Worm (Caenorhabditis elegans): ENCODE measurements around the gene C14B9.10.

C14B9.10 gene

DNA sequence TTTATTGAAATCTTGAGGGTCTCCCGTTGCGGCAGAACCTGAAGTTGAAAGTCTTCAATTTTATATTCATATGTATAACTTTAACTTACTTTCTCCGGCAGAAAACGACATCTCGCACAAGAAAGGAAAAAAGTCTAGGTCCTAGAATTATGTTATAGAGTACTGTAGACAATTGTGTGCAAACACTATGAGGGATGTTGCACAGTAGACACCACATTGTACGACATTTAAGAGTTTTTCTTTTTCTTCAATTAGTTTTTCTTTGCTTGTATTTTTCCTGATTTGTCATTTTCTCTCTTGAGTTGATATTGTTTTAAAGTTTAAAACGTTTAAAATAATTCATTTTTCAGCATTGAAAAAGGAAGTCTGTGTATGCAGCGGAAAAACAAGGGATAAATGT lies 45.3 kb upstream of the C14B9.10 start, which contains the start of the genes K06H7.7 and grp-1 (continued):
- peak; percentile 28 for TF ChIP-seq lin-13 (GFP tag; optimal IDR thresholded peaks at IDR 0.05)

DNA sequence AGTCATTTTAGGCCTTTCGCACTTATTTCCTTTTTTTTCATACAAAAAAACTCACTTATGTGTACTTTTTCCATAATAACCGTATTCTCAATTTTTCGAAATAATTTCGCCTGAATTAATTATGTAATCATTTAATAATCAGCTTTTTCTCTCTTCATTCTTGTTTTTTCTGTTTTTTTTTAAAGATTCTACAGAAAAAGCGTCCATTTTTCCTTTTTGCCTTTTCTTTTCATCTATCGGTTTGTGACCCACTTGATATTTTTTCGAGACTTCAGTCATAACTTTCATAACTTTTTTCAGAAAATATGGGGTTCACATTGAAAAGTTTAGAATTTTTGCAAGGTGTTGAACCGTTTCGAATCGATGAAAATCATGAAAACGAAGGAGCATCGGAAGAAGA lies 42.4 kb upstream of the C14B9.10 start, which contains the start of gene vms-1:
Gene vms-1, plus strand, starts transcription at position 301 of the 400 bp plus-strand sequence.
- no peak for TF ChIP-seq unc-30 (tag; optimal IDR thresholded peaks at IDR 0.05)
- TF ChIP-seq unc-62 (GFP tag; optimal IDR thresholded peaks at IDR 0.05) = no peak

DNA sequence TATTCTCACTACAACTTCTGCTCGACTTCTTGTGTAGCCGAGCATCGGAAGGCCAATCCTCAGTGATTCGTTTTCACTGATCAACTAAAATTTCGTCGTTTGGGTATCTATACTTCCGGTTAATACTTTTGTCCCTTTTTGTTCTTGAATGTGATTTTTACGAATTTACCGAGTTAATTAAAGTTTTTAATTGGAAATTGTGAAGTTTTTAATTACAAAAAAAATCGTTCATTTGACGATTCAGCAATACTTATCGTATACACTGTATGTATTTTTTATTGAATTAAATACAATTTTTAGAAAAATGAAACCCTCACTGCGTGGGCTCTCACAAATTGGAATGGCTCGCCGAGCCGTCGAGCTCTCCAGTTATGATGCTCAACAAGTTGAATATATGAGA lies 39.2 kb upstream of the C14B9.10 start, which contains the start of gene idi-1:
Gene idi-1, plus strand, starts transcription at position 301 of the 400 bp plus-strand sequence.
- TF ChIP-seq alr-1 (tag; optimal IDR thresholded peaks at IDR 0.05; ENCODE audit: borderline replicate concordance) = no peak
- TF ChIP-seq irx-1 (tag; optimal IDR thresholded peaks at IDR 0.05) = no peak
- no peak for TF ChIP-seq nhr-47 (tag; optimal IDR thresholded peaks at IDR 0.05)
- no peak for TF ChIP-seq lin-14 (GFP tag; optimal IDR thresholded peaks at IDR 0.05)
- TF ChIP-seq swsn-7 (tag; optimal IDR thresholded peaks at IDR 0.05) = no peak
- no peak for TF ChIP-seq egl-13 (tag; optimal IDR thresholded peaks at IDR 0.05)
- TF ChIP-seq C04F5.9 (tag; optimal IDR thresholded peaks at IDR 0.05) = no peak
- no peak for TF ChIP-seq snpc-4 (tag; optimal IDR thresholded peaks at IDR 0.05)
- TF ChIP-seq sup-37 (GFP tag; optimal IDR thresholded peaks at IDR 0.05) = no peak
- no peak for TF ChIP-seq aly-2 (tag; optimal IDR thresholded peaks at IDR 0.05)
- no peak for TF ChIP-seq aha-1 (tag; optimal IDR thresholded peaks at IDR 0.05)
- TF ChIP-seq mab-9 (GFP tag; IDR thresholded peaks at IDR 0.05) = no peak
- no peak for TF ChIP-seq isw-1 (GFP tag; IDR thresholded peaks at IDR 0.05)

DNA sequence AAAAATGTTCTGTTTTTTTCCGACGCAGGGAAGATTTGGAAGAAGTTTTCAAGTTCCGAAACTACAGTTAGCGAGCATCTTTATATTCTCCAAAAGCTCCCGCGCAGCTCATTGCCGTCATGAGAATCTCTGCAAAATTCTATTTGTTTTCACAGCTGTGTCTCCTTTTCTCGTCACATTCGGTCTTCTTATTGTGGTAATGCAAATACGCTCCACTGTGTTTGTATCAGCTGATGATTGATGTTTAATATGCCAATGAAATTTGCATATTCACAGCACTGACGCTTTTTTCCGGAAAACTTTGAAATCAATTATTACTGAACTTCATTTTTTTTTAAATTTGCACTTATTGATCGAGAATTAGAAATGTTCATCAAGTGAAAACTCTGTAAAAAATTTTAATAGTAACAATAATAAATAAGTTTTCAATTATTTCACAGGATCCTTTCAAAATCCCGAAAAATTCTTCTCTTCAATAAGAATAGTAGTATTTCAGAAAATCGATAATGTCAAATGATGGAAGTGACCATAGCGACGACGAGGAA lies 37.5 kb upstream of the C14B9.10 start, which contains the start of gene K06H7.2:
Gene K06H7.2, plus strand, starts transcription at position 495 of the 545 bp plus-strand sequence.
- TF ChIP-seq unc-30 (tag; optimal IDR thresholded peaks at IDR 0.05) = no peak
- TF ChIP-seq ztf-4 (tag; optimal IDR thresholded peaks at IDR 0.05) = no peak
- peak in 1 of 3 experiments; percentile 39 for TF ChIP-seq ceh-82 (tag; optimal IDR thresholded peaks at IDR 0.05)
- TF ChIP-seq mef-2 (tag; optimal IDR thresholded peaks at IDR 0.05) = no peak
- TF ChIP-seq mep-1 (tag; optimal IDR thresholded peaks at IDR 0.05) = peak; percentile 77
- TF ChIP-seq nhr-237 (tag; optimal IDR thresholded peaks at IDR 0.05) = peak; percentile 57
- TF ChIP-seq snu-23 (GFP tag; optimal IDR thresholded peaks at IDR 0.05) = peak; percentile 53
- peak; percentile 67 to 90 for TF ChIP-seq lsy-2 (tag; optimal IDR thresholded peaks at IDR 0.05)
- TF ChIP-seq fkh-10 (GFP tag; optimal IDR thresholded peaks at IDR 0.05) = peak; percentile 30
- TF ChIP-seq swsn-7 (tag; optimal IDR thresholded peaks at IDR 0.05) = peak; percentile 35
- peak; percentile 53 to 78 for TF ChIP-seq lin-35 (GFP tag; optimal IDR thresholded peaks at IDR 0.05)
- no peak for TF ChIP-seq sptf-1 (tag; optimal IDR thresholded peaks at IDR 0.05)
- no peak for TF ChIP-seq lir-3 (tag; optimal IDR thresholded peaks at IDR 0.05; ENCODE audit: poor library complexity)
- no peak for TF ChIP-seq Y116A8C.19 (tag; optimal IDR thresholded peaks at IDR 0.05; ENCODE audit: borderline replicate concordance)
- peak; percentile 22 for TF ChIP-seq vab-15 (tag; optimal IDR thresholded peaks at IDR 0.05)
- TF ChIP-seq isw-1 (GFP tag; IDR thresholded peaks at IDR 0.05) = no peak; the same call in 1 of the 2 replicates
- TF ChIP-seq alr-1 (tag; optimal IDR thresholded peaks at IDR 0.05; ENCODE audit: borderline replicate concordance) = no peak
- TF ChIP-seq snpc-4 (tag; optimal IDR thresholded peaks at IDR 0.05) = no peak
- TF ChIP-seq zip-4 (GFP tag; optimal IDR thresholded peaks at IDR 0.05) = no peak
- TF ChIP-seq pqm-1 (tag; optimal IDR thresholded peaks at IDR 0.05) = no peak
- TF ChIP-seq mab-9 (GFP tag; IDR thresholded peaks at IDR 0.05) = no peak
- TF ChIP-seq jun-1 (tag; optimal IDR thresholded peaks at IDR 0.05) = no peak
- TF ChIP-seq ceh-63 (GFP tag; optimal IDR thresholded peaks at IDR 0.05) = no peak
- TF ChIP-seq dsc-1 (tag; optimal IDR thresholded peaks at IDR 0.05) = peak; percentile 19
- no peak for TF ChIP-seq nhr-28 (tag; optimal IDR thresholded peaks at IDR 0.05)
- no peak for TF ChIP-seq skn-1 (tag; optimal IDR thresholded peaks at IDR 0.05)
- no peak for TF ChIP-seq fkh-4 (tag; optimal IDR thresholded peaks at IDR 0.05; ENCODE audit: borderline replicate concordance)
- no peak for TF ChIP-seq irx-1 (tag; optimal IDR thresholded peaks at IDR 0.05)
- peak; percentile 49 to 79 (median 52) for TF ChIP-seq dpl-1 (GFP tag; optimal IDR thresholded peaks at IDR 0.05)
- TF ChIP-seq lin-15B (tag; optimal IDR thresholded peaks at IDR 0.05) = peak; percentile 78
- TF ChIP-seq nhr-90 (tag; optimal IDR thresholded peaks at IDR 0.05; ENCODE audit: poor library complexity) = no peak
- peak; percentile 69 to 73 for TF ChIP-seq efl-1 (optimal IDR thresholded peaks at IDR 0.05)
- TF ChIP-seq efl-1 (GFP tag; optimal IDR thresholded peaks at IDR 0.05 in 1 of 2) = peak; percentile 66 to 92
- TF ChIP-seq aha-1 (tag; optimal IDR thresholded peaks at IDR 0.05) = no peak
- TF ChIP-seq lin-13 (GFP tag; optimal IDR thresholded peaks at IDR 0.05) = no peak
- TF ChIP-seq elt-2 (tag; optimal IDR thresholded peaks at IDR 0.05) = no peak
- no peak for TF ChIP-seq ceh-88 (GFP tag; IDR thresholded peaks at IDR 0.05)
- TF ChIP-seq C16A3.4 (tag; optimal IDR thresholded peaks at IDR 0.05) = peak; percentile 63

Measured in whole organism, L1 larva.